Worm (Caenorhabditis elegans) whole organism, L4/young adult: ENCODE results near the gene B0336.12.

Experiments used
- W03F9.2 ChIP-seq: fragments of 150-350 bp; optimal IDR thresholded peaks from 2 replicates; lab custom pipeline; 2014; ENCODE audit warnings: missing biosample characterization, missing genetic modification characterization
- dao-5 ChIP-seq: sonication (generic microtip); optimal IDR thresholded peaks from 2 replicates; lab custom pipeline; 2016; ENCODE audit warnings: missing genotype, missing genetic modification characterization, moderate library complexity, missing compliant biosample characterization
- him-1 ChIP-seq: sonication (generic microtip); optimal IDR thresholded peaks from 2 replicates; lab custom pipeline; 2016; ENCODE audit warnings: missing genotype, missing genetic modification reagents, missing genetic modification characterization, missing compliant biosample characterization

B0336.12 gene

DNA sequence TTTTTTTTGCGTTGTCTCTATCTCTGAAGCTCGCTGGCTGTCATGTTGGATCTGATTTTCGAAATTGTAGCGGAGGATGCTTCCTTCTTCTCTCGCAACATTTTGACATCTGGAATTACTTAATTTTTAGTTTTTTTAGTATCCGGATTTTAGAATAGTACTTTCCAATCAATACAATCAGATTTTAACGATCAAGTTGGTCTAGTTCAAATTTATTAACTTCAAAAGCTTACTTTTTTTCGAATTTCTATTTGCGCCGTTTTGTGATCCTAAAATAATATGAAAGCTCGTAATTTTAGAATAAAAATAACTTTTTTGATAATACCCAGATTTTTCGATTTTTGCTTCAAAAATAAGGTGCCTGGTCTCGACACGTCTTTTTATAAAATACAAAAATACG, at the start of gene B0336.12:
Gene B0336.12 (minus strand): TSS at position 101 of the 400 bp plus-strand sequence.
- TF ChIP-seq dao-5 (tag; lab: Kevin White, UChicago), result no peak
- TF ChIP-seq him-1 (tag; lab: Kevin White, UChicago), result no peak
- TF ChIP-seq W03F9.2 (tag; lab: Kevin White, UChicago), result no peak

DNA sequence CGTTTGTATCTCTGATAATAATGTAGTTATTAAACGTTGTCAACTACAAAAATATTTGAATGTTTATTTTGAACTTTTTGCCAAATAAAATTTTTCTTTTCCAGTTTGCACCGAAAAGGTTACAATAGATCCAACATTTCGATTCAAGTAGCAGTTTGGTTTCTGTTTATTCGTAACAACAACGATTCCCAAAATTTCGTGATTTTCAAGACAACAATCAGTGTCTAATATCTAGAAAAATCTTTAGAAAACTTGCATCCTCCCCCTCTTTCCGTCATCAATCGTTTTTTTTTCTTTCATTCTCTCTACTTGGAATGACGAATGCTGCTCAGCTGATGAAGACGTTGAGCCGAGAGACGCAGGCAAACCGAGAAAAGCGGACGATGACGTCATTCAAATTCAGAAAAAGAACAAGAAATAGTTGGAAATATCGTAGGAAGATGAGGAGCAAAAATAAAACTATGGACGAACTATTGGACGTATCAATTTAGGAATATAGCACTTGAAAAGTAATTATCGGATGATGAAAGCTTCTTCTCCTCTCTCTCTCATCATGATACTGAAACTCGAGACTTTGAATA, 48.7 kb upstream of the B0336.12 start:
- peak; percentile 64 for TF ChIP-seq him-1 (tag; lab: Kevin White, UChicago)
- no peak for TF ChIP-seq dao-5 (tag; lab: Kevin White, UChicago)
- TF ChIP-seq W03F9.2 (tag; lab: Kevin White, UChicago), result peak; percentile 5

DNA sequence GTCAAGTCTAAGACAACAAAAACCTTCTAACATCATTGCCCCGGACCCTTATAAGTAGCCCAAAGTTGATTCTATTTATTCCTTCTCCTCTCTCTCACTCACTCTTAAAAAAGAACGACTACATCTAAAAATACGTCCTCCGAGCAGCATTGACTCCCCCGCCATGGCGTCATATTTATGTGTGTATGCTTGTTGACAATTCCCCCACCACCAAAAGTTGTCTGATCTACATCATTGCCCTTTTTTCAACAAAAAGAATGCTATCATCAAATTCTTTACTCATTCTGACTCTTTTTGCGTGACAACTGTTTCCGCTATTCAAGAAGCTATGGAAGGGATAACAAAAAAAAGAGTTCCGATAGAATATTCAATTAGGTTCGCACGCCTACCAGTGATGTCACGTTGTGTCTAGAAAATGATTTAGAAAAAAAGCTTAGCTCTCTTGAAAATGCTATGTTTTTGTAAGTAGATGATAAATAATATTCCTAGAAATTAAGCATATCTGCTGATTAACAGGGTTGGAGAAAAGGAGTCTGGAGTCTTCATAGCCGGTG, 47.6 kb upstream of the B0336.12 start:
- TF ChIP-seq him-1 (tag; lab: Kevin White, UChicago), result no peak
- TF ChIP-seq dao-5 (tag; lab: Kevin White, UChicago), result no peak
- no peak for TF ChIP-seq W03F9.2 (tag; lab: Kevin White, UChicago)

DNA sequence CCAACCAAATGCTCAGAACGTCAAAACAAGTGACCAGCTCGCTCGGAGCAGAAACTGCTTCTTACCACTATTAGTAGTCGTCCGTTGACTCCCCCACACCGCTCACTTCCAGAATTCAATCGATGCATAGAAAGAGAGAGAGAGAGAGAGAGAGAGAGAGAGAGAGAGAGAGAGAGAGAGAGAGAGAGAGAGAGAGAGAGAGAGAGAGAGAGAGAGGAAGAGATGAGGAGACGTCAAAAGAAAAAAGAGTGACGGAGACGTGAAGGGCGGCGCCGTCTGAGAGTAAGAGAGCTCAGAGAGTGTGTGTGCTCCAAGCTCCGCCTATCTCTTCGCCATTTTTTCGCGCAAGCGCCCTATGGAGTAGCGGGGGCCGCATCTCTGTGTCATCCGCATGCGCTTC, 45.3 kb upstream of the B0336.12 start, which contains the start of gene ida-1:
Gene ida-1 (plus strand): TSS at position 336 of the 400 bp plus-strand sequence.
- TF ChIP-seq him-1 (tag; lab: Kevin White, UChicago) (peak; percentile 41), dao-5 (tag; lab: Kevin White, UChicago) (no peak)

DNA sequence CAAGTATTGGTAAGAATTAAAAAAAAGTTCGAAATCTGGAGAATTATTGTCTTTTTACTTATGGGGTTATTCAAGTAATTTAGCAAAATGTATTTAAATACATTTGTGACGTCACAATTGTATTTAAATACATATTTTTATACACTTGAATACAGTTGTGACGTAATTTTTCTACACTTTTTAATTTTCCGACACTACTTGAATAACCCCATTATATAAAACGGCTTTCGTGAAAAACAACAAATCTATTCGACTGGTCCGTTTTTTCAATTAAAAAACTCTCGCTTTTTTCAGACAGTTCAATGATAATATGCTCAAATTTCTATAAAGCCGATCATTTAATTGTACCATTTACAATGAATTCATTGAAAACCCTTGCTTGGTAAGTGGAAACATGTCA, 40.6 kb upstream of the B0336.12 start:
- no peak for TF ChIP-seq W03F9.2 (tag; lab: Kevin White, UChicago)

DNA sequence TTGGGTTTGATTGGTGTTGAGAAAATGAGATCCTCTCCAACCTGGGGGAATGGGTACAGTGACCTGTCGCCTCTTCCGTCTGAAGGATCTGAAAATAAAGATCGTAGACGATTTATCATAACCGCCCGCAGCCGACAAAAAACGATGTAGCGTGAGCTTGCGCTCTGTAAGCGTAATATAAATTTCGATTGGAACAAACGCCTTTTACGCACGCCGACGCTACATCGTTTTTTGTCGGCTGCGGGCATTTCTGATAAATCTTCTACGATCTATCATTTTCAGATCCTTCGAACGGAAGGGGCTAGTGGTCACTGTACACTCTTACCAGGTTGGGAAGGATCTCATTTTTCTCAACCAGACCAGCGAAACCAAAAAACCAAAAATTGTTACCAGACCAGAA, 38.4 kb upstream of the B0336.12 start:
- TF ChIP-seq W03F9.2 (tag; lab: Kevin White, UChicago) (no peak), dao-5 (tag; lab: Kevin White, UChicago) (no peak), him-1 (tag; lab: Kevin White, UChicago) (no peak)

DNA sequence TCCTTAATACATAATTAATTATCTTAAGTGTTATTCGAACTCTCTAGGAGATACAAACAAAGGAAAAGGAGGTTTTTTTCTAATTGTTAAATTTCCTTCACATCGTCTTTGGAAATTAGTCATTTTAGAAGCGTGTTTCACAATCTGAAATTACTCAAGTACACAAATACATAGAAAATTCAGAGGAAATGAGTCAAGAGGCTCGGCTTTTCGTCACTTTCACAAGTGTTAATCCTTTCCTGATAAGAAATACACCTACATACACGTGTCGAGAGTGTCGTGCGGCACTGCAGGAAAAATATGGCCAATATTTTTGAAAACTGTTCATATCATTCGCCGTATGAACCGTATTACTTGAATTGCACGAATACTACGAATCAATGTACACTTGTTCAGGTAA, 37.2 kb upstream of the B0336.12 start, which contains the start of gene B0244.4:
Gene B0244.4 (plus strand): TSS at position 301 of the 400 bp plus-strand sequence.
- TF ChIP-seq him-1 (tag; lab: Kevin White, UChicago) (no peak), dao-5 (tag; lab: Kevin White, UChicago) (no peak), W03F9.2 (tag; lab: Kevin White, UChicago) (no peak)

DNA sequence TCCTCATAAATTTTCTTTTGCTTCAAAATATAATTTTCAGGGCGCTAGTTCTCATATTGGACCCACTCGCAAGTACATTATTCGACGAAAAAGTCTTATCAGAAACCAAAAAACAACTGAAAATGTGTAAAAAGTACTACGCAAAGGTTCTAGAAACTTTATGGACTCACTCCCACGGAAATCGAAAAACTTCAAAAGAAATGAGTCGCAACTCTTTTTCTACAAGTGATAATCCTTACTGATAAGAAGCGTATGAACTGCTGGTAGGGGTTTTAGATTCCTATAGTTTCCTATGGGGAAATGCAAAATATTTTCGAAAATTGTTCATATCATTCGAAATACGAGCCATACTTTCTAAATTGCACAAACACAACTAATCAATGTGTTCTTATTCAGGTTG, 34.6 kb upstream of the B0336.12 start, which contains the start of gene B0244.5:
Gene B0244.5 (plus strand): TSS at position 301 of the 400 bp plus-strand sequence.
- TF ChIP-seq W03F9.2 (tag; lab: Kevin White, UChicago) (no peak), him-1 (tag; lab: Kevin White, UChicago) (no peak), dao-5 (tag; lab: Kevin White, UChicago) (no peak)

DNA sequence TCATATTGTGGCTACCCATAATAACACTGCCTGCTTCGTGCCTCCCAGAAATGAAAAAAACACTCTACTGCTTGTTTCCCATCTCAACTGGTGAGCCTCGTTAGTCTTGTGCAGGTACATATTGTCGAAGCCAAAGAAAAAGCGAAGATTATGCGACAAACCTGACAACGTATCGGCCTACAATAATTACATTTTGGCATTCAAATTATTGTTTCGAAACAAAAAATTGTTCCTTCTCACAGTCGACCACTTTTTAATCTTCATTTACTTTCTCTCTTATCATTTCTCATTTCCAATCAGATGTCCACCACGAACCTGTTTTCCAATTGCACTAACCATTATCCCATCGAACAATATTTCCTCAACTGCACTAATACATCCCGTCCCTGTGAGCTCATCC, 33.1 kb upstream of the B0336.12 start, which contains the start of gene B0244.15:
Gene B0244.15 (plus strand): TSS at position 301 of the 400 bp plus-strand sequence.
- no peak for TF ChIP-seq dao-5 (tag; lab: Kevin White, UChicago)

DNA sequence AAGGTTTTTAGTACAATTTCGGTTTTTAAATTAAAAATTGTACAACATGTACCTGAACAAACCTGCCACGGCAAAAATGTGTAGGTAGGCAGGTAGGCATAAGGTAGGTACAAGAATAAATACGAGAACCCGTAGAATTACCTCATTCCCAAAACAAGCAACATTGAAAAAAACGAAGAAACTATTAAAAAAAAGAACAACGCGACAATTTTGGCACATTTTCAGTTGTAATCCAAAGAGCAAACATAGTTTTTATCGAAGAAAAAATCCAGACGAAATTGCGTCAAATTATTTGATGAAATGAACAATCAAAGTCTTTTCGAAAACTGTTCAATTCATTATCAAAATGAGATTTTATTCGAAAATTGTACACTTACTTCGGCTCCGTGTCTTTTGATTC, 30.7 kb upstream of the B0336.12 start, which contains the start of gene B0244.16:
Gene B0244.16 (plus strand): TSS at position 301 of the 400 bp plus-strand sequence.
- TF ChIP-seq W03F9.2 (tag; lab: Kevin White, UChicago) (no peak), him-1 (tag; lab: Kevin White, UChicago) (no peak), dao-5 (tag; lab: Kevin White, UChicago) (no peak)

DNA sequence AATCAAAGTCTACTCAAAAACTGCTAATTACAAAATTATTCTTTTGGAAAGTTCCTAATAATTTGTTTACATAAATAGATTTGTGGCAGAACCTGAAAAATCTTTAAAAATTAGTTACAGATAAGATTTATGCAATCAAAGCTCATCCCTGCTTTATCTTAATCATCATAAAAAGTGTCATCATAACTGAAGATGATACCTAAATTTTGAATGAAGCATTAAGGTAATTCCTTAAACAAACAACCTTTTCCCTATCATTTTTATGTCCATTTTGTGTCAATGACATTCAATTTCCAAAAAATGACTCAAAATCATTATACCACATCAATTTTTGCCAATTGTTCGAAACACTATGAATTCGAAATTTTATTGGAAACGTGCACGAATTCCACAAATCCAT, 27.8 kb upstream of the B0336.12 start, which contains the start of gene B0244.6:
Gene B0244.6 (plus strand): TSS at position 301 of the 400 bp plus-strand sequence.
- no peak for TF ChIP-seq him-1 (tag; lab: Kevin White, UChicago)
- no peak for TF ChIP-seq dao-5 (tag; lab: Kevin White, UChicago)
- no peak for TF ChIP-seq W03F9.2 (tag; lab: Kevin White, UChicago)

DNA sequence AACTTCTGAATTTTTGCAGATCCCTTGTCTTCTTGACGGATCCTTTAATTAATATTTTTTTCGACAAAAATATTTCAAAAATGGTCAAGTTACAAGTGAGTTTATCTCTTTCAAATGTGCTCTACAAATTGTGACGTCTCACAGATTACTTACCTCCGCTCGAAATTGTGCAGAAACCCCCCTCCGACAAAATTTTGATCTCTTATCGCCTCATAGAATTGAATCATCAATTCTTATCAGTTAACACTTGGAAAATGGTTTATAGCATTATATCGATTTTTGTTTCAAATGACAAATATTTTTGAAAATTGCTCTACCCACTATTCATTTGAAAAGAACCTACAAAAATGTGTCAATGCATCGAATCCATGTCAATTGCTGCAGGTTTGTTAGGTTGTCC, 25.0 kb upstream of the B0336.12 start, which contains the start of gene B0244.10:
Gene B0244.10 (plus strand): TSS at position 254 of the 400 bp plus-strand sequence.
- no peak for TF ChIP-seq dao-5 (tag; lab: Kevin White, UChicago)
- TF ChIP-seq him-1 (tag; lab: Kevin White, UChicago), result no peak
- no peak for TF ChIP-seq W03F9.2 (tag; lab: Kevin White, UChicago)

DNA sequence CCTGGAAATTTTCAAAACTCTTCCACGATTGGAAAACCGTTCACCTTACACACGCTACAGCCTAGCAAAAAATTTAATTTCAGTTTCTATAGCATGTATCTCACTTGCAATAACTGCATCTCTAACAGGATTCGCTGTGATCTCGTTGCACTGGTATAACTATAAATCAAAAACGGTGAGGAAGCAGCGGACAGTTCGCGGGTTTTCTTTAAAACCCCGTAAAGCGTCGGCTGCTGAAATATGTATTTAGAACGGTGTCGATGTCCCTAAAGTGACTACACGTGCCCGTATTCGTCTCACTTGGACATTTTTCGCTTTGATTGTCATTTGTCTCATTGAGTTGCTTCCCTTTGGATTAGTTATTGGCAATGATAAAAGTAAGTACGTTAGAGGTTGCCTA, 24.4 kb upstream of the B0336.12 start:
- TF ChIP-seq W03F9.2 (tag; lab: Kevin White, UChicago) (no peak), him-1 (tag; lab: Kevin White, UChicago) (no peak), dao-5 (tag; lab: Kevin White, UChicago) (no peak)

DNA sequence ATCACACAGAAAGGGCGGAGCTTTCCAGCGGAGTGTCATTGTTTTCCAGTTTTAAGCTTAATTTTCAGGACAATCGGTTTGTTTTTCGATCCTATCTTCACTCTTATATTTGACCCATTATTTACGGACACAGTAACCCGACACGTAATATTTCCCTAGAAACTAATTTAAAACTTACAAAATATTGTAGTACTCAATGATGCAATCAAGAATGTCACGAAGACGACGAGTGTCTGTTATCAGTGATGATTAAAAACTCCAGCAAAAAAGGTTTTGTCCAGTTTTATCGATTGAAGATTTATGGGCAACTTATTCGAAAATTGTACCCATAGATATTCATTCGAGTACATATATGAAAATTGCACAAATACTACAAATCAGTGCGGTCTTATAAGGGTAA, 23.0 kb upstream of the B0336.12 start, which contains the start of gene B0244.17:
Gene B0244.17 (plus strand): TSS at position 301 of the 400 bp plus-strand sequence.
- no peak for TF ChIP-seq W03F9.2 (tag; lab: Kevin White, UChicago)
- no peak for TF ChIP-seq him-1 (tag; lab: Kevin White, UChicago)
- TF ChIP-seq dao-5 (tag; lab: Kevin White, UChicago), result no peak
